Worm (Caenorhabditis elegans) whole organism, mixed stage, embryonic: ENCODE data around the gene sru-27.

Experiments used
- M03D4.4 ChIP-seq: sonication (generic microtip); optimal IDR thresholded peaks from 2 replicates; lab custom pipeline; 2017; ENCODE audit warnings: mild to moderate bottlenecking, missing genetic modification characterization, missing compliant biosample characterization
- bed-3 ChIP-seq: fragments of 200-800 bp; sonication (Bioruptor generic); optimal IDR thresholded peaks from 3 replicates; lab custom pipeline; 2018; ENCODE audit warnings: mild to moderate bottlenecking, missing genetic modification characterization, moderate library complexity, missing compliant biosample characterization
- ceh-43 ChIP-seq: fragments of 200-800 bp; sonication (Bioruptor generic); optimal IDR thresholded peaks from 2 replicates; lab custom pipeline; 2018; ENCODE audit warnings: mild to moderate bottlenecking, missing genetic modification characterization, moderate library complexity, missing compliant biosample characterization
- ceh-83 ChIP-seq: fragments of 200-800 bp; sonication (Bioruptor generic); optimal IDR thresholded peaks from 2 replicates; lab custom pipeline; 2018; ENCODE audit warnings: mild to moderate bottlenecking, missing genetic modification characterization, missing compliant biosample characterization
- ces-1 ChIP-seq: fragments of 150-350 bp; optimal IDR thresholded peaks from 2 replicates; lab custom pipeline; 2014; ENCODE audit warnings: missing biosample characterization, missing genetic modification reagents, missing genetic modification characterization
- cnd-1 ChIP-seq: fragments of 200-800 bp; sonication (Bioruptor generic); optimal IDR thresholded peaks from 2 replicates; lab custom pipeline; 2018; ENCODE audit warnings: mild to moderate bottlenecking, missing genetic modification characterization, missing compliant biosample characterization
- drap-1 ChIP-seq: fragments of 200-800 bp; sonication (Bioruptor generic); optimal IDR thresholded peaks from 3 replicates; lab custom pipeline; 2018; ENCODE audit warnings: mild to moderate bottlenecking, missing genetic modification characterization, missing compliant biosample characterization
- elt-1 ChIP-seq: sonication (generic microtip); optimal IDR thresholded peaks from 2 replicates; lab custom pipeline; 2017; ENCODE audit warnings: missing genetic modification characterization, mild to moderate bottlenecking, missing compliant biosample characterization, antibody characterized with exemption, moderate library complexity, borderline replicate concordance; ENCODE audit not compliant: insufficient read depth
- elt-3 ChIP-seq: fragments of 150-350 bp; optimal IDR thresholded peaks from 2 replicates; lab custom pipeline; 2014; ENCODE audit warnings: missing biosample characterization, missing genetic modification characterization
- ham-2 ChIP-seq: fragments of 200-800 bp; sonication (Bioruptor generic); optimal IDR thresholded peaks from 2 replicates; lab custom pipeline; 2018; ENCODE audit warnings: mild to moderate bottlenecking, missing genetic modification characterization, missing compliant biosample characterization
- hlh-1 ChIP-seq: fragments of 150-350 bp; optimal IDR thresholded peaks from 2 replicates; lab custom pipeline; 2014; ENCODE audit warnings: missing biosample characterization, missing genetic modification reagents, missing genetic modification characterization
- lin-32 ChIP-seq: fragments of 200-800 bp; sonication (Bioruptor generic); optimal IDR thresholded peaks from 2 replicates; lab custom pipeline; 2018; ENCODE audit warnings: mild to moderate bottlenecking, missing genetic modification characterization, missing compliant biosample characterization
- lsy-2 ChIP-seq: fragments of 150-350 bp; optimal IDR thresholded peaks from 2 replicates; lab custom pipeline; 2014; ENCODE audit warnings: missing biosample characterization, missing genetic modification characterization
- mab-5 ChIP-seq: fragments of 150-350 bp; optimal IDR thresholded peaks from 2 replicates; lab custom pipeline; 2014; ENCODE audit warnings: missing biosample characterization, missing genetic modification characterization
- mep-1 ChIP-seq: fragments of 150-350 bp; optimal IDR thresholded peaks from 2 replicates; lab custom pipeline; 2017; ENCODE audit warnings: missing biosample characterization, missing genetic modification reagents, missing genetic modification characterization, inconsistent platforms
- mls-2 ChIP-seq: sonication (generic microtip); optimal IDR thresholded peaks from 2 replicates; lab custom pipeline; 2016; ENCODE audit warnings: mild to moderate bottlenecking, missing genetic modification characterization, moderate library complexity, missing compliant biosample characterization
- nhr-12 ChIP-seq: fragments of 150-350 bp; optimal IDR thresholded peaks from 2 replicates; lab custom pipeline; 2014; ENCODE audit warnings: missing biosample characterization, missing genetic modification characterization
- nhr-2 ChIP-seq: fragments of 150-350 bp; optimal IDR thresholded peaks from 2 replicates; lab custom pipeline; 2014; ENCODE audit warnings: missing biosample characterization, missing genetic modification characterization
- nhr-237 ChIP-seq: fragments of 150-350 bp; optimal IDR thresholded peaks from 2 replicates; lab custom pipeline; 2014; ENCODE audit warnings: missing biosample characterization, missing genetic modification characterization
- nhr-76 ChIP-seq: sonication (generic microtip); optimal IDR thresholded peaks from 2 replicates; lab custom pipeline; 2017; ENCODE audit warnings: missing biosample characterization, missing genetic modification characterization
- sem-2 ChIP-seq: fragments of 200-800 bp; sonication (Bioruptor generic); optimal IDR thresholded peaks from 2 replicates; lab custom pipeline; 2018; ENCODE audit warnings: mild to moderate bottlenecking, missing genetic modification characterization, missing compliant biosample characterization
- sptf-1 ChIP-seq: sonication (generic microtip); optimal IDR thresholded peaks from 2 replicates; lab custom pipeline; 2017; ENCODE audit warnings: mild to moderate bottlenecking, missing genetic modification characterization, moderate library complexity, missing compliant biosample characterization
- unc-120 ChIP-seq: sonication (generic microtip); optimal IDR thresholded peaks from 2 replicates; lab custom pipeline; 2017; ENCODE audit warnings: missing genetic modification characterization, missing compliant biosample characterization; ENCODE audit not compliant: poor library complexity, severe bottlenecking
- zip-8 ChIP-seq: fragments of 150-350 bp; optimal IDR thresholded peaks from 2 replicates; lab custom pipeline; 2014; ENCODE audit warnings: missing biosample characterization, missing genetic modification characterization

sru-27 gene

ce11 chrV:1541786-1542185 lies 42.5 kb downstream of the sru-27 start, which contains the start of gene oac-31:
TSS of gene oac-31 (minus strand) at chrV:1541886.
- TF ChIP-seq unc-120 (tag; lab: Kevin White, UChicago) (no peak), bed-3 (GFP tag; lab: Kevin White, UChicago) (no peak), sptf-1 (no peak), lsy-2 (no peak), ceh-83 (no peak), nhr-12 (no peak), cnd-1 (tag; lab: Kevin White, UChicago) (no peak), zip-8 (tag; lab: Kevin White, UChicago) (no peak), ham-2 (GFP tag; lab: Kevin White, UChicago) (no peak), mls-2 (tag; lab: Kevin White, UChicago) (no peak), hlh-1 (tag; lab: Kevin White, UChicago) (no peak), nhr-237 (no peak), lin-32 (GFP tag; lab: Kevin White, UChicago) (no peak), M03D4.4 (tag; lab: Kevin White, UChicago) (no peak)

- TF ChIP-seq nhr-76 (no peak), ces-1 (GFP tag; lab: Kevin White, UChicago) (no peak), nhr-2 (tag; lab: Kevin White, UChicago) (no peak), bed-3 (GFP tag; lab: Kevin White, UChicago) (no peak), sem-2 (GFP tag; lab: Kevin White, UChicago) (no peak)
- TF ChIP-seq, all 35 proteins: peak for 0
These were observed 46.5 kb downstream of the sru-27 start, which contains the start of gene oac-32 for ce11 chrV:1545694-1546093. TSS of gene oac-32 (minus strand) at chrV:1545783.

- no peak for TF ChIP-seq elt-1 (tag; lab: Kevin White, UChicago)
- no peak for TF ChIP-seq ces-1 (GFP tag; lab: Kevin White, UChicago)
- TF ChIP-seq lin-32 (GFP tag; lab: Kevin White, UChicago), result no peak
- no peak for TF ChIP-seq nhr-12
- TF ChIP-seq ceh-43 (GFP tag; lab: Kevin White, UChicago), result no peak
- no peak for TF ChIP-seq mep-1 (tag; lab: Kevin White, UChicago)
- no peak for TF ChIP-seq ceh-83
- no peak for TF ChIP-seq elt-3 (tag; lab: Kevin White, UChicago)
- TF ChIP-seq nhr-2 (tag; lab: Kevin White, UChicago), result no peak
- no peak for TF ChIP-seq drap-1 (GFP tag; lab: Kevin White, UChicago)
- TF ChIP-seq hlh-1 (tag; lab: Kevin White, UChicago), result no peak
- TF ChIP-seq mab-5 (tag; lab: Kevin White, UChicago), result no peak
- TF ChIP-seq M03D4.4 (tag; lab: Kevin White, UChicago), result no peak
These were observed 48.6 kb downstream of the sru-27 start, which contains the start of gene F52F10.2 for ce11 chrV:1547843-1548242. TSS of gene F52F10.2 (plus strand) at chrV:1548143.
